Worm (Caenorhabditis elegans) whole organism, L4 larva: ENCODE results near the gene lin-12.

Experiments
- F49E8.2 ChIP-seq: sonication (generic microtip); optimal IDR thresholded peaks from 2 replicates; lab custom pipeline; 2016; ENCODE audit warnings: missing compliant biosample characterization, mild to moderate bottlenecking, missing genetic modification characterization, borderline replicate concordance
- aha-1 ChIP-seq: fragments of 150-350 bp; peaks from one replicate; lab custom pipeline; 2014; ENCODE audit warnings: missing biosample characterization, missing genetic modification characterization
- attf-4 ChIP-seq: sonication (generic microtip); optimal IDR thresholded peaks from 3 replicates; lab custom pipeline; 2017; ENCODE audit warnings: missing biosample characterization, missing genetic modification characterization
- ceh-82 ChIP-seq: sonication (generic microtip); optimal IDR thresholded peaks from 2 replicates; lab custom pipeline; 2017; ENCODE audit warnings: missing biosample characterization, missing genetic modification characterization
- ces-1 ChIP-seq: fragments of 150-350 bp; sonication (generic microtip); optimal IDR thresholded peaks from 4 replicates; lab custom pipeline; 2014; ENCODE audit warnings: missing biosample characterization, missing genetic modification reagents, missing genetic modification characterization
- daf-8 ChIP-seq: fragments of 200-800 bp; sonication (Bioruptor generic); IDR thresholded peaks from 2 replicates; pipeline ENCODE4 v1.3.6; 2022; ENCODE audit warnings: missing genetic modification characterization, missing compliant biosample characterization
- fkh-10 ChIP-seq: fragments of 150-350 bp; optimal IDR thresholded peaks from 2 replicates; lab custom pipeline; 2014; ENCODE audit warnings: missing biosample characterization, missing genetic modification reagents, missing genetic modification characterization
- fos-1 ChIP-seq: fragments of 150-350 bp; optimal IDR thresholded peaks from 2 replicates; lab custom pipeline; 2014; ENCODE audit warnings: missing biosample characterization, missing genetic modification characterization
- lsy-2 ChIP-seq, 2 experiments: fragments of 150-350 bp in 1 of 2; sonication (generic microtip) in 1 of 2; optimal IDR thresholded peaks; 2 replicates each; lab custom pipeline; 2014 to 2017; ENCODE audit warnings: missing biosample characterization in 2 of 2, missing genetic modification characterization in 2 of 2
- nhr-11 ChIP-seq: fragments of 150-350 bp; optimal IDR thresholded peaks from 2 replicates; lab custom pipeline; 2014; ENCODE audit warnings: missing biosample characterization, missing genetic modification characterization
- nhr-237 ChIP-seq: sonication (generic microtip); optimal IDR thresholded peaks from 2 replicates; lab custom pipeline; 2017; ENCODE audit warnings: missing biosample characterization, missing genetic modification characterization
- nhr-28 ChIP-seq: fragments of 150-350 bp; optimal IDR thresholded peaks from 2 replicates; lab custom pipeline; 2014; ENCODE audit warnings: missing biosample characterization, missing genetic modification characterization
- snpc-4 ChIP-seq: fragments of 150-350 bp; optimal IDR thresholded peaks from 2 replicates; lab custom pipeline; 2014; ENCODE audit warnings: missing biosample characterization, missing genetic modification characterization
- ztf-11 ChIP-seq: fragments of 150-350 bp; optimal IDR thresholded peaks from 2 replicates; lab custom pipeline; 2014; ENCODE audit warnings: missing biosample characterization, missing genetic modification characterization

- TF ChIP-seq fos-1 (no peak), fkh-10 (no peak), lsy-2 (tag; optimal IDR thresholded peaks at IDR 0.05; lab: Kevin White, UChicago) (no peak), ztf-11 (tag; lab: Kevin White, UChicago) (no peak), F49E8.2 (tag; lab: Kevin White, UChicago) (no peak), nhr-11 (tag; lab: Kevin White, UChicago) (no peak), snpc-4 (tag; lab: Kevin White, UChicago) (no peak), daf-8 (GFP tag; lab: Robert Waterston, UW) (no peak), ces-1 (GFP tag; lab: Kevin White, UChicago) (no peak), nhr-28 (tag; lab: Kevin White, UChicago) (no peak), aha-1 (tag; lab: Kevin White, UChicago) (no peak), attf-4 (tag; lab: Kevin White, UChicago) (no peak), nhr-237 (tag; lab: Kevin White, UChicago) (no peak), ceh-82 (tag; lab: Kevin White, UChicago) (no peak)
Measured at ce11 chrIII:9072704-9073103, 1.4 kb upstream of the lin-12 start.
